Worm (Caenorhabditis elegans) whole organism, early embryonic: ENCODE results near the gene cth-2.
A peak's percentile ranks its signal among the peaks of the same experiment; 100 is the strongest.

Source experiments
- B0310.2 ChIP-seq: sonication (generic microtip); optimal IDR thresholded peaks from 2 replicates; lab custom pipeline; 2016; ENCODE audit warnings: mild to moderate bottlenecking, missing genetic modification characterization, missing compliant biosample characterization
- F13C5.2 ChIP-seq: sonication (generic microtip); optimal IDR thresholded peaks from 2 replicates; lab custom pipeline; 2017; ENCODE audit warnings: mild to moderate bottlenecking, missing genetic modification characterization, inconsistent platforms, missing compliant biosample characterization
- aly-1 ChIP-seq: sonication (generic microtip); optimal IDR thresholded peaks from 2 replicates; lab custom pipeline; 2016; ENCODE audit warnings: missing genetic modification characterization, missing compliant biosample characterization
- ama-1 ChIP-seq: fragments of 150-350 bp; optimal IDR thresholded peaks from 2 replicates; lab custom pipeline; 2014
- ceh-13 ChIP-seq: fragments of 200-800 bp; sonication (Bioruptor generic); optimal IDR thresholded peaks from 2 replicates; lab custom pipeline; 2018; ENCODE audit warnings: mild to moderate bottlenecking, missing genetic modification characterization, missing compliant biosample characterization
- ceh-36 ChIP-seq: sonication (generic microtip); optimal IDR thresholded peaks from 2 replicates; lab custom pipeline; 2016; ENCODE audit warnings: missing genetic modification characterization, inconsistent platforms, missing compliant biosample characterization
- ets-7 ChIP-seq: sonication (generic microtip); optimal IDR thresholded peaks from 2 replicates; lab custom pipeline; 2016; ENCODE audit warnings: missing genotype, missing genetic modification characterization, missing compliant biosample characterization
- flt-1 ChIP-seq: fragments of 200-800 bp; sonication (Bioruptor generic); IDR thresholded peaks from 2 replicates; pipeline ENCODE4 v1.3.6; 2022; ENCODE audit warnings: missing genetic modification characterization, missing compliant biosample characterization
- hmbx-1 ChIP-seq: sonication (generic microtip); optimal IDR thresholded peaks from 2 replicates; lab custom pipeline; 2016; ENCODE audit warnings: mild to moderate bottlenecking, missing genetic modification characterization, missing compliant biosample characterization
- hmg-4 ChIP-seq: fragments of 200-800 bp; sonication (Bioruptor generic); optimal IDR thresholded peaks from 2 replicates; lab custom pipeline; 2018; ENCODE audit warnings: mild to moderate bottlenecking, missing genetic modification characterization, missing compliant biosample characterization
- hnd-1 ChIP-seq: sonication (generic microtip); optimal IDR thresholded peaks from 2 replicates; lab custom pipeline; 2016; ENCODE audit warnings: missing genetic modification characterization, missing compliant biosample characterization
- pes-1 ChIP-seq: fragments of 200-800 bp; sonication (Bioruptor generic); IDR thresholded peaks from 2 replicates; pipeline ENCODE4 v1.3.6; 2022; ENCODE audit warnings: missing genetic modification reagents, missing genetic modification characterization, missing compliant biosample characterization
- scrt-1 ChIP-seq: fragments of 200-800 bp; sonication (Bioruptor generic); IDR thresholded peaks from 2 replicates; pipeline ENCODE4 v1.3.6; 2022; ENCODE audit warnings: missing genetic modification characterization, missing compliant biosample characterization
- sea-1 ChIP-seq: fragments of 200-800 bp; sonication (Bioruptor generic); conservative IDR thresholded peaks from 2 replicates; pipeline ENCODE4 v1.3.6; 2022; ENCODE audit warnings: missing genetic modification characterization, missing compliant biosample characterization
- tbx-11 ChIP-seq: fragments of 200-800 bp; sonication (Bioruptor generic); IDR thresholded peaks from 2 replicates; pipeline ENCODE4 v1.3.6; 2022; ENCODE audit warnings: missing genetic modification characterization, missing compliant biosample characterization
- tbx-37 ChIP-seq: fragments of 200-800 bp; sonication (Bioruptor generic); conservative IDR thresholded peaks from 2 replicates; pipeline ENCODE4 v1.3.6; 2022; ENCODE audit warnings: missing genetic modification reagents, missing genetic modification characterization, missing compliant biosample characterization
- tra-4 ChIP-seq: sonication (generic microtip); optimal IDR thresholded peaks from 2 replicates; lab custom pipeline; 2017; ENCODE audit warnings: missing genetic modification characterization, missing compliant biosample characterization

cth-2 gene

ce11 chrII:7054987-7055386, 2.8 kb downstream of the cth-2 start, which contains the start of gene ZK1127.3:
Gene ZK1127.3, plus strand, starts transcription at chrII:7055287.
- TF ChIP-seq scrt-1 (GFP tag; lab: Robert Waterston, UW) (no peak), tbx-37 (GFP tag; lab: Robert Waterston, UW) (no peak), aly-1 (tag; lab: Kevin White, UChicago) (no peak), tra-4 (no peak), F13C5.2 (no peak), tbx-11 (GFP tag; lab: Robert Waterston, UW) (no peak), ets-7 (no peak), flt-1 (GFP tag; lab: Robert Waterston, UW) (no peak), hmbx-1 (tag; lab: Kevin White, UChicago) (no peak), pes-1 (GFP tag; lab: Robert Waterston, UW) (no peak), hnd-1 (tag; lab: Kevin White, UChicago) (no peak), hmg-4 (no peak), ama-1 (lab: Kevin White, UChicago) (no peak), B0310.2 (tag; lab: Kevin White, UChicago) (no peak), ceh-13 (GFP tag; lab: Kevin White, UChicago) (no peak), sea-1 (no peak), ceh-36 (tag; lab: Kevin White, UChicago) (no peak)

- no peak for TF ChIP-seq scrt-1 (GFP tag; lab: Robert Waterston, UW)
- no peak for TF ChIP-seq hnd-1 (tag; lab: Kevin White, UChicago)
- no peak for TF ChIP-seq tbx-11 (GFP tag; lab: Robert Waterston, UW)
- TF ChIP-seq hmg-4: no peak
- TF ChIP-seq aly-1 (tag; lab: Kevin White, UChicago): no peak
- TF ChIP-seq sea-1: no peak
- no peak for TF ChIP-seq hmbx-1 (tag; lab: Kevin White, UChicago)
- TF ChIP-seq pes-1 (GFP tag; lab: Robert Waterston, UW): no peak
- TF ChIP-seq ceh-36 (tag; lab: Kevin White, UChicago): no peak
Measured at ce11 chrII:7053649-7054048, 4.1 kb downstream of the cth-2 start, which contains the start of gene ZK1127.4. Gene ZK1127.4, plus strand, starts transcription at chrII:7053949.

ce11 chrII:7053001-7053400, 4.8 kb downstream of the cth-2 start, which contains the start of gene ZK1127.13:
Gene ZK1127.13, plus strand, starts transcription at chrII:7053301.
- TF ChIP-seq sea-1 (no peak), hmg-4 (no peak), tbx-37 (GFP tag; lab: Robert Waterston, UW) (no peak), flt-1 (GFP tag; lab: Robert Waterston, UW) (no peak), ama-1 (lab: Kevin White, UChicago) (no peak), hmbx-1 (tag; lab: Kevin White, UChicago) (no peak)

ce11 chrII:7051778-7052177, 6.0 kb downstream of the cth-2 start, which contains the start of gene ZK1127.12:
Gene ZK1127.12, plus strand, starts transcription at chrII:7052078.
- no peak for TF ChIP-seq ets-7
- no peak for TF ChIP-seq ceh-13 (GFP tag; lab: Kevin White, UChicago)
- no peak for TF ChIP-seq hmg-4
- no peak for TF ChIP-seq pes-1 (GFP tag; lab: Robert Waterston, UW)
- TF ChIP-seq aly-1 (tag; lab: Kevin White, UChicago): no peak

ce11 chrII:7050021-7050722, 7.6 kb downstream of the cth-2 start, which contains the start of the genes tcer-1 and ZK1127.5:
Gene tcer-1, minus strand, starts transcription at chrII:7050071.
Gene ZK1127.5, plus strand, starts transcription at chrII:7050672.
- TF ChIP-seq tbx-37 (GFP tag; lab: Robert Waterston, UW) (no peak), F13C5.2 (peak; percentile 23), hmg-4 (no peak), B0310.2 (tag; lab: Kevin White, UChicago) (no peak), hmbx-1 (tag; lab: Kevin White, UChicago) (no peak)

- TF ChIP-seq flt-1 (GFP tag; lab: Robert Waterston, UW) (no peak), sea-1 (no peak), tbx-11 (GFP tag; lab: Robert Waterston, UW) (no peak), aly-1 (tag; lab: Kevin White, UChicago) (no peak), ceh-36 (tag; lab: Kevin White, UChicago) (no peak), hnd-1 (tag; lab: Kevin White, UChicago) (no peak), scrt-1 (GFP tag; lab: Robert Waterston, UW) (no peak), hmg-4 (no peak), pes-1 (GFP tag; lab: Robert Waterston, UW) (no peak)
Measured at ce11 chrII:7049470-7049869, 8.3 kb downstream of the cth-2 start.

- TF ChIP-seq scrt-1 (GFP tag; lab: Robert Waterston, UW) (0 out of 2 replicates have a peak, but pooled peaks have one; percentile 45), flt-1 (GFP tag; lab: Robert Waterston, UW) (peak; percentile 39), sea-1 (0 out of 2 replicates have a peak, but pooled peaks have one; percentile 27), pes-1 (GFP tag; lab: Robert Waterston, UW) (peak; percentile 82)
Measured at ce11 chrII:7042090-7042489, 15.7 kb downstream of the cth-2 start.

ce11 chrII:7037659-7038342, 20.0 kb downstream of the cth-2 start, which contains the start of gene cin-4:
Gene cin-4, plus strand, starts transcription at chrII:7038292.
- TF ChIP-seq pes-1 (GFP tag; lab: Robert Waterston, UW) (no peak), hmbx-1 (tag; lab: Kevin White, UChicago) (no peak), ceh-36 (tag; lab: Kevin White, UChicago) (no peak), tbx-11 (GFP tag; lab: Robert Waterston, UW) (no peak), hnd-1 (tag; lab: Kevin White, UChicago) (no peak), ets-7 (no peak), B0310.2 (tag; lab: Kevin White, UChicago) (no peak), flt-1 (GFP tag; lab: Robert Waterston, UW) (no peak), aly-1 (tag; lab: Kevin White, UChicago) (no peak), sea-1 (no peak), hmg-4 (no peak), F13C5.2 (no peak), tbx-37 (GFP tag; lab: Robert Waterston, UW) (no peak), tra-4 (no peak), ceh-13 (GFP tag; lab: Kevin White, UChicago) (no peak), scrt-1 (GFP tag; lab: Robert Waterston, UW) (no peak), ama-1 (lab: Kevin White, UChicago) (no peak)
